Worm (Caenorhabditis elegans): Measurements from ENCODE around the gene ten-1.

DNA sequence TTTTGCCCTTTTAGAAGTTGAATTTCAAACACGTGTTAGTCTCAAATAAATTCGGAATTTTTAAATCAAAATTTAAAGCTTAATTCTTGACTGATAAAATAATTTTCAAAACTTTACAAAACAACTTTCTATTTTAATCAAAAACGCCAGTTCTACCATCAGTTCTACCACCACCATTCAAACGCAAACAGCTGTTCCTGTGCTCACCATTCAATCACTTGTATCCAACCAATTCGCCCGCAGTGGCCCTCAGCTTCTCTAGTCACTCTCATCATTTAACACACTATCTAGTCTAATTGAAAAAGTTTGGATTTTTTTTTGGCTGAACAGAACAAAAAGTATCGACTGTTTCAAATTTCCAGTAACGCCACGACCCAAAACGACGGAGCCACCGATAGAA lies 2.1 kb downstream of the ten-1 start:
- TF ChIP-seq him-1 (tag; optimal IDR thresholded peaks at IDR 0.05) (no peak), dao-5 (tag; optimal IDR thresholded peaks at IDR 0.05) (no peak)

Data from whole organism, L4/young adult.